Worm (Caenorhabditis elegans) whole organism, L4 larva: Measurements from ENCODE around the gene C33D3.3.

Experiments
- D1046.2 ChIP-seq: fragments of 200-800 bp; sonication (Bioruptor generic); IDR thresholded peaks from 2 replicates; pipeline ENCODE4 v1.3.6; 2022; ENCODE audit warnings: missing genetic modification characterization, missing compliant biosample characterization
- F10B5.3 ChIP-seq: sonication (generic microtip); optimal IDR thresholded peaks from 2 replicates; lab custom pipeline; 2016; ENCODE audit warnings: mild to moderate bottlenecking, missing genetic modification characterization, missing compliant biosample characterization
- F49E8.2 ChIP-seq: sonication (generic microtip); optimal IDR thresholded peaks from 2 replicates; lab custom pipeline; 2016; ENCODE audit warnings: missing compliant biosample characterization, mild to moderate bottlenecking, missing genetic modification characterization, borderline replicate concordance
- R02D3.7 ChIP-seq: fragments of 150-350 bp; sonication (generic microtip); optimal IDR thresholded peaks from 3 replicates; lab custom pipeline; 2014; ENCODE audit warnings: missing biosample characterization, missing genetic modification characterization
- aha-1 ChIP-seq: fragments of 150-350 bp; peaks from one replicate; lab custom pipeline; 2014; ENCODE audit warnings: missing biosample characterization, missing genetic modification characterization
- attf-4 ChIP-seq: sonication (generic microtip); optimal IDR thresholded peaks from 3 replicates; lab custom pipeline; 2017; ENCODE audit warnings: missing biosample characterization, missing genetic modification characterization
- ceh-82 ChIP-seq: sonication (generic microtip); optimal IDR thresholded peaks from 2 replicates; lab custom pipeline; 2017; ENCODE audit warnings: missing biosample characterization, missing genetic modification characterization
- egl-43 ChIP-seq: fragments of 200-800 bp; sonication (Bioruptor generic); IDR thresholded peaks from 2 replicates; pipeline ENCODE4 v1.3.6; 2022; ENCODE audit warnings: missing genetic modification reagents, missing genetic modification characterization, missing compliant biosample characterization
- fkh-10 ChIP-seq: fragments of 150-350 bp; optimal IDR thresholded peaks from 2 replicates; lab custom pipeline; 2014; ENCODE audit warnings: missing biosample characterization, missing genetic modification reagents, missing genetic modification characterization
- lin-39 ChIP-seq: fragments of 150-350 bp; optimal IDR thresholded peaks from 2 replicates; lab custom pipeline; 2014; ENCODE audit warnings: missing biosample characterization, missing genetic modification reagents, missing genetic modification characterization
- mxl-3 ChIP-seq: fragments of 200-800 bp; sonication (Bioruptor generic); optimal IDR thresholded peaks from 2 replicates; lab custom pipeline; 2018; ENCODE audit warnings: mild to moderate bottlenecking, missing genetic modification characterization, missing compliant biosample characterization
- pha-4 ChIP-seq, 2 experiments: fragments of 150-350 bp in 1 of 2; fragments of 200-800 bp in 1 of 2; sonication (Bioruptor generic) in 1 of 2; IDR thresholded peaks in 1 of 2; optimal IDR thresholded peaks in 1 of 2; 2 replicates each; pipeline versions ENCODE4 v1.3.6 to Lab custom; 2014 to 2022; ENCODE audit warnings: missing genetic modification characterization in 2 of 2, missing genetic modification reagents in 2 of 2, missing biosample characterization in 1 of 2, missing compliant biosample characterization in 1 of 2
- skn-1 ChIP-seq: fragments of 150-350 bp; optimal IDR thresholded peaks from 2 replicates; lab custom pipeline; 2014; ENCODE audit warnings: missing biosample characterization, missing genetic modification characterization
- snpc-4 ChIP-seq: fragments of 150-350 bp; optimal IDR thresholded peaks from 2 replicates; lab custom pipeline; 2014; ENCODE audit warnings: missing biosample characterization, missing genetic modification characterization

DNA sequence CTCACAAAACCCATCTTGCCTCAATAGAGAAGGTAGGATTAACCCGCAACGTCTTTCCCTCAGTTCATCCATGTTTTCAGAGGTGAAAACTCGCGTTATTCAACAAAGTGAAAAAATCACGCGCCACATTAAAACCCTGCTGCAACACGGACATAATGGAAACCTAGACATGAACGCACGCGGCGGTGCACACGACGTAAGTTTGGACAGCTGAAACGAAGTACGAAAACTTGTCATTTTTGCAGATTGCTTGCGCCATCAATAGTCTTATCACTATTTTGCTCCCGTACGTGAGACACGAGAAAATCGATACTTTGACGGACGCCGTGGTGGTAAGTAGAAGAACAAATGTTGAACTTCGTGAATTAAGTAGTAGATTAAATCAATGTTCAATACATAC, 42.3 kb downstream of the C33D3.3 start:
- TF ChIP-seq F10B5.3 (tag; lab: Kevin White, UChicago) = no peak
- no peak for TF ChIP-seq aha-1
- no peak for TF ChIP-seq fkh-10 (GFP tag; lab: Kevin White, UChicago)
- TF ChIP-seq ceh-82 = no peak
- no peak for TF ChIP-seq D1046.2 (GFP tag; lab: Robert Waterston, UW)
- TF ChIP-seq egl-43 = no peak
- TF ChIP-seq mxl-3 = no peak
- no peak for TF ChIP-seq snpc-4 (tag; lab: Kevin White, UChicago)
- no peak for TF ChIP-seq attf-4 (tag; lab: Kevin White, UChicago)
- no peak for TF ChIP-seq pha-4 (GFP tag; IDR thresholded peaks at IDR 0.05; lab: Robert Waterston, UW)
- TF ChIP-seq pha-4 (tag; optimal IDR thresholded peaks at IDR 0.05; lab: Kevin White, UChicago) = no peak
- TF ChIP-seq R02D3.7 (tag; lab: Kevin White, UChicago) = no peak
- TF ChIP-seq F49E8.2 = no peak
- no peak for TF ChIP-seq lin-39 (tag; lab: Kevin White, UChicago)
- no peak for TF ChIP-seq skn-1 (tag; lab: Kevin White, UChicago)
